Worm (Caenorhabditis elegans) whole organism, young adult: ENCODE measurements around the gene F02D8.1.

Experiments used
- B0336.3 ChIP-seq: fragments of 200-800 bp; sonication (Bioruptor generic); IDR thresholded peaks from 2 replicates; pipeline ENCODE4 v1.3.6; 2022; ENCODE audit warnings: missing genetic modification characterization, missing compliant biosample characterization
- D2030.7 ChIP-seq: fragments of 200-800 bp; sonication (Bioruptor generic); IDR thresholded peaks from 2 replicates; pipeline ENCODE4 v1.3.6; 2022; ENCODE audit warnings: missing genetic modification reagents, missing genetic modification characterization, missing compliant biosample characterization
- F33H1.4 ChIP-seq: fragments of 200-800 bp; sonication (Bioruptor generic); IDR thresholded peaks from 2 replicates; pipeline ENCODE4 v1.3.6; 2022; ENCODE audit warnings: missing genetic modification reagents, missing genetic modification characterization, missing compliant biosample characterization
- F39B2.1 ChIP-seq: fragments of 200-800 bp; sonication (Bioruptor generic); IDR thresholded peaks from 2 replicates; pipeline ENCODE4 v1.3.6; 2022; ENCODE audit warnings: missing genetic modification reagents, missing genetic modification characterization, missing compliant biosample characterization
- F49E8.2 ChIP-seq: sonication (generic microtip); optimal IDR thresholded peaks from 3 replicates; lab custom pipeline; 2017; ENCODE audit warnings: missing genetic modification characterization, mild to moderate bottlenecking, missing compliant biosample characterization, antibody characterized with exemption, moderate library complexity; ENCODE audit not compliant: insufficient read depth
- F57A8.1 ChIP-seq: fragments of 200-800 bp; sonication (Bioruptor generic); optimal IDR thresholded peaks from 2 replicates; lab custom pipeline; 2018; ENCODE audit warnings: mild to moderate bottlenecking, missing genetic modification characterization, moderate library complexity, missing compliant biosample characterization
- Y53F4B.3 ChIP-seq: fragments of 200-800 bp; sonication (Bioruptor generic); IDR thresholded peaks from 2 replicates; pipeline ENCODE4 v1.3.6; 2022; ENCODE audit warnings: missing genetic modification reagents, missing genetic modification characterization, missing compliant biosample characterization
- Y79H2A.3 ChIP-seq: fragments of 200-800 bp; sonication (Bioruptor generic); conservative IDR thresholded peaks from 2 replicates; pipeline ENCODE4 v1.3.6; 2022; ENCODE audit warnings: missing genetic modification reagents, missing genetic modification characterization, missing compliant biosample characterization
- Y95B8A.8 ChIP-seq: fragments of 200-800 bp; sonication (Bioruptor generic); IDR thresholded peaks from 2 replicates; pipeline ENCODE4 v1.3.6; 2022; ENCODE audit warnings: missing genetic modification reagents, missing genetic modification characterization, missing compliant biosample characterization
- attf-3 ChIP-seq: fragments of 200-800 bp; sonication (Bioruptor generic); conservative IDR thresholded peaks from 2 replicates; pipeline ENCODE4 v1.3.6; 2022; ENCODE audit warnings: missing genetic modification reagents, missing genetic modification characterization, missing compliant biosample characterization
- attf-6 ChIP-seq: fragments of 200-800 bp; sonication (Bioruptor generic); IDR thresholded peaks from 2 replicates; pipeline ENCODE4 v1.3.6; 2022; ENCODE audit warnings: missing genetic modification reagents, missing genetic modification characterization, missing compliant biosample characterization
- ceh-100 ChIP-seq: fragments of 200-800 bp; sonication (Bioruptor generic); IDR thresholded peaks from 2 replicates; pipeline ENCODE4 v1.3.6; 2022; ENCODE audit warnings: missing genetic modification reagents, missing genetic modification characterization, missing compliant biosample characterization
- ceh-58 ChIP-seq: fragments of 200-800 bp; sonication (Bioruptor generic); IDR thresholded peaks from 2 replicates; pipeline ENCODE4 v1.3.6; 2022; ENCODE audit warnings: missing genetic modification characterization, missing compliant biosample characterization
- ceh-79 ChIP-seq: sonication (generic microtip); optimal IDR thresholded peaks from 2 replicates; lab custom pipeline; 2017; ENCODE audit warnings: mild to moderate bottlenecking, missing genetic modification characterization, missing compliant biosample characterization
- ceh-91 ChIP-seq: fragments of 200-800 bp; sonication (Bioruptor generic); IDR thresholded peaks from 2 replicates; pipeline ENCODE4 v1.3.6; 2022; ENCODE audit warnings: missing genetic modification reagents, missing genetic modification characterization, missing compliant biosample characterization
- chd-7 ChIP-seq: sonication (generic microtip); optimal IDR thresholded peaks from 2 replicates; lab custom pipeline; 2016; ENCODE audit warnings: mild to moderate bottlenecking, missing genetic modification characterization, moderate library complexity, missing compliant biosample characterization
- dox-1 ChIP-seq: fragments of 200-800 bp; sonication (Bioruptor generic); IDR thresholded peaks from 2 replicates; pipeline ENCODE4 v1.3.6; 2022; ENCODE audit warnings: missing genetic modification reagents, missing genetic modification characterization, missing compliant biosample characterization
- dpl-1 ChIP-seq: fragments of 150-350 bp; optimal IDR thresholded peaks from 2 replicates; lab custom pipeline; 2014; ENCODE audit warnings: missing biosample characterization, missing genetic modification reagents, missing genetic modification characterization
- efl-1 ChIP-seq: fragments of 150-350 bp; optimal IDR thresholded peaks from 2 replicates; lab custom pipeline; 2014; ENCODE audit warnings: missing biosample characterization, missing genetic modification reagents, missing genetic modification characterization
- ekl-4 ChIP-seq: fragments of 200-800 bp; sonication (Bioruptor generic); IDR thresholded peaks from 2 replicates; pipeline ENCODE4 v1.3.6; 2022; ENCODE audit warnings: missing genetic modification reagents, missing genetic modification characterization, missing compliant biosample characterization
- gei-17 ChIP-seq: fragments of 200-800 bp; sonication (Bioruptor generic); optimal IDR thresholded peaks from 2 replicates; lab custom pipeline; 2018; ENCODE audit warnings: mild to moderate bottlenecking, missing genetic modification characterization, missing compliant biosample characterization
- hlh-26 ChIP-seq: fragments of 200-800 bp; sonication (Bioruptor generic); conservative IDR thresholded peaks from 2 replicates; pipeline ENCODE4 v1.3.6; 2022; ENCODE audit warnings: missing genetic modification reagents, missing genetic modification characterization, missing compliant biosample characterization
- hmg-1.2 ChIP-seq: fragments of 200-800 bp; sonication (Bioruptor generic); IDR thresholded peaks from 2 replicates; pipeline ENCODE4 v1.3.6; 2022; ENCODE audit warnings: missing genetic modification reagents, missing genetic modification characterization, missing compliant biosample characterization
- hsf-1 ChIP-seq: fragments of 200-800 bp; sonication (Bioruptor generic); IDR thresholded peaks from 2 replicates; pipeline ENCODE4 v1.3.6; 2022; ENCODE audit warnings: missing genetic modification reagents, missing genetic modification characterization, missing compliant biosample characterization
- lin-40 ChIP-seq: sonication (generic microtip); optimal IDR thresholded peaks from 2 replicates; lab custom pipeline; 2016; ENCODE audit warnings: missing genetic modification characterization, mild to moderate bottlenecking, missing compliant biosample characterization, missing genotype, missing genetic modification reagents
- lin-54 ChIP-seq: fragments of 200-800 bp; sonication (Bioruptor generic); optimal IDR thresholded peaks from 2 replicates; lab custom pipeline; 2018; ENCODE audit warnings: mild to moderate bottlenecking, missing genetic modification characterization, missing compliant biosample characterization
- lsl-1 ChIP-seq: fragments of 200-800 bp; sonication (Bioruptor generic); optimal IDR thresholded peaks from 2 replicates; lab custom pipeline; 2018; ENCODE audit warnings: mild to moderate bottlenecking, missing genetic modification characterization, moderate library complexity, missing compliant biosample characterization
- madf-6 ChIP-seq: fragments of 200-800 bp; sonication (Bioruptor generic); IDR thresholded peaks from 2 replicates; pipeline ENCODE4 v1.3.6; 2022; ENCODE audit warnings: missing genetic modification reagents, missing genetic modification characterization, missing compliant biosample characterization
- madf-8 ChIP-seq: fragments of 200-800 bp; sonication (Bioruptor generic); conservative IDR thresholded peaks from 2 replicates; pipeline ENCODE4 v1.3.6; 2022; ENCODE audit warnings: missing genetic modification reagents, missing genetic modification characterization, missing compliant biosample characterization
- mel-28 ChIP-seq: sonication (generic microtip); optimal IDR thresholded peaks from 2 replicates; lab custom pipeline; 2016; ENCODE audit warnings: borderline replicate concordance, mild to moderate bottlenecking, missing genetic modification characterization, missing compliant biosample characterization
- nfya-1 ChIP-seq: sonication (generic microtip); optimal IDR thresholded peaks from 2 replicates; lab custom pipeline; 2017; ENCODE audit warnings: antibody characterized with exemption, missing compliant biosample characterization, missing genetic modification characterization, borderline replicate concordance; ENCODE audit not compliant: insufficient read depth
- nhr-80 ChIP-seq: sonication (generic microtip); optimal IDR thresholded peaks from 2 replicates; lab custom pipeline; 2016; ENCODE audit warnings: missing genetic modification characterization, missing compliant biosample characterization
- pbrm-1 ChIP-seq: fragments of 200-800 bp; sonication (Bioruptor generic); IDR thresholded peaks from 2 replicates; pipeline ENCODE4 v1.3.6; 2022; ENCODE audit warnings: missing genetic modification reagents, missing genetic modification characterization, missing compliant biosample characterization
- rcor-1 ChIP-seq: fragments of 200-800 bp; sonication (Bioruptor generic); IDR thresholded peaks from 2 replicates; pipeline ENCODE4 v1.3.6; 2022; ENCODE audit warnings: missing genetic modification reagents, missing genetic modification characterization, missing compliant biosample characterization
- repo-1 ChIP-seq: sonication (generic microtip); optimal IDR thresholded peaks from 2 replicates; lab custom pipeline; 2017; ENCODE audit warnings: mild to moderate bottlenecking, missing genetic modification characterization, missing compliant biosample characterization
- sdz-38 ChIP-seq: sonication (generic microtip); optimal IDR thresholded peaks from 2 replicates; lab custom pipeline; 2016; ENCODE audit warnings: missing genotype, missing genetic modification characterization, missing compliant biosample characterization
- sea-2 ChIP-seq: fragments of 200-800 bp; sonication (Bioruptor generic); IDR thresholded peaks from 2 replicates; pipeline ENCODE4 v1.3.6; 2022; ENCODE audit warnings: missing genetic modification characterization, missing compliant biosample characterization
- snpc-3.4 ChIP-seq: sonication (generic microtip); optimal IDR thresholded peaks from 2 replicates; lab custom pipeline; 2017; ENCODE audit warnings: missing genetic modification characterization, mild to moderate bottlenecking, missing compliant biosample characterization, antibody characterized with exemption, moderate library complexity, missing genotype, missing genetic modification reagents
- snpc-4 ChIP-seq, 5 experiments: fragments of 150-350 bp in 1 of 5; sonication (generic microtip) in 4 of 5; optimal IDR thresholded peaks; 2 replicates each; lab custom pipeline; 2014 to 2018; ENCODE audit warnings: missing genetic modification characterization in 5 of 5, missing biosample characterization in 3 of 5, antibody characterized with exemption in 2 of 5, mild to moderate bottlenecking in 2 of 5, missing compliant biosample characterization in 2 of 5, missing genotype in 2 of 5, moderate library complexity in 2 of 5, missing genetic modification reagents in 1 of 5
- somi-1 ChIP-seq: fragments of 200-800 bp; sonication (Bioruptor generic); optimal IDR thresholded peaks from 2 replicates; lab custom pipeline; 2018; ENCODE audit warnings: mild to moderate bottlenecking, missing genetic modification characterization, missing compliant biosample characterization
- tlf-1 ChIP-seq: fragments of 200-800 bp; sonication (Bioruptor generic); optimal IDR thresholded peaks from 2 replicates; lab custom pipeline; 2018; ENCODE audit warnings: mild to moderate bottlenecking, missing genetic modification characterization, missing compliant biosample characterization
- unc-130 ChIP-seq: sonication (generic microtip); optimal IDR thresholded peaks from 2 replicates; lab custom pipeline; 2016; ENCODE audit warnings: missing genetic modification reagents, missing genetic modification characterization, missing compliant biosample characterization
- zim-3 ChIP-seq: sonication (generic microtip); optimal IDR thresholded peaks from 2 replicates; lab custom pipeline; 2017; ENCODE audit warnings: mild to moderate bottlenecking, missing genetic modification characterization, moderate library complexity, missing compliant biosample characterization
- ztf-25 ChIP-seq: fragments of 200-800 bp; sonication (Bioruptor generic); IDR thresholded peaks from 2 replicates; pipeline ENCODE4 v1.3.6; 2022; ENCODE audit warnings: missing genetic modification reagents, missing genetic modification characterization, missing compliant biosample characterization

The F02D8.1 gene

DNA sequence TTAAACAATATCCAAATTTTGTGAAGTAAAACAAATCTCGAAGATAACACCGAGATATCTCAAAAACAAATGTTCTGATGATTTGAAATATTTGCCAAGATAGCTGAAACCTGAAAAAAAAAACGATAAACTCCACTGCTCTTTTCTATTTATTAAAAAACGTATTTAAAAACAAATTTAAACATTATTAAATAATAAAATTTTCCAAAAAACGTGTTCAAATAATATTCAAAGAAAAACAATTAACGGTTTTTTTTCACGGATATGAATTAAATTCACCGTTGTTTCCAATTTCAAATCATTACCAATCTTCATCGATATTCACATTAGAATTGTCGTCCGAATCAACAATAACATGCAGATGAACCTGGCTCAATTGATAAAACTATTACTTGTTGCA lies 17.7 kb upstream of the F02D8.1 start, which contains the start of gene irld-14:
Gene irld-14, plus strand, starts transcription at position 301 of the 400 bp plus-strand sequence.
- no peak for TF ChIP-seq ceh-79
- TF ChIP-seq repo-1 = no peak
- TF ChIP-seq somi-1 (GFP tag; lab: Kevin White, UChicago) = no peak
- TF ChIP-seq F39B2.1 (GFP tag; lab: Robert Waterston, UW) = no peak
- TF ChIP-seq hlh-26 (GFP tag; lab: Robert Waterston, UW) = no peak
- no peak for TF ChIP-seq nfya-1 (tag; lab: Kevin White, UChicago)
- no peak for TF ChIP-seq chd-7 (tag; lab: Kevin White, UChicago)
- TF ChIP-seq B0336.3 (GFP tag; lab: Robert Waterston, UW) = no peak

DNA sequence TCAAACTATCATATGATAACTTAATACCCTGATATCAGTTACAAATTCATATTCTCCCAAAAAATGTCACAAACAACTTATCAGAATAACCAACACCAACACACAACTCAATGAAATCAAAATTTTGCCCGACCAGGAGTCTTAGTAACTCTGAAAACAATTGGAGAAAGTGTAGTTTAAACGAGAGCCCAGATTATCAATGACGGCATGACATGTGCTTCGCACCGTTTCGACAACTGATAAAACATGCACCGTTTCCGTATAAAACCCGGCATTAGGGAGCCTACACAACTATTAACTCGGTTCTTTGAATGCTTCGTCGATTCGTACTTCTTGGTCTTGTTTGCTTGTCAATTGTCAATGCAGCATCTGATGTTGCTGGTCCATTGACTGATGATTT lies 15.1 kb upstream of the F02D8.1 start, which contains the start of gene fil-1:
Gene fil-1, plus strand, starts transcription at position 219 of the 400 bp plus-strand sequence.
- TF ChIP-seq lsl-1 (GFP tag; lab: Kevin White, UChicago) = no peak
- peak; percentile 22 for TF ChIP-seq nhr-80

DNA sequence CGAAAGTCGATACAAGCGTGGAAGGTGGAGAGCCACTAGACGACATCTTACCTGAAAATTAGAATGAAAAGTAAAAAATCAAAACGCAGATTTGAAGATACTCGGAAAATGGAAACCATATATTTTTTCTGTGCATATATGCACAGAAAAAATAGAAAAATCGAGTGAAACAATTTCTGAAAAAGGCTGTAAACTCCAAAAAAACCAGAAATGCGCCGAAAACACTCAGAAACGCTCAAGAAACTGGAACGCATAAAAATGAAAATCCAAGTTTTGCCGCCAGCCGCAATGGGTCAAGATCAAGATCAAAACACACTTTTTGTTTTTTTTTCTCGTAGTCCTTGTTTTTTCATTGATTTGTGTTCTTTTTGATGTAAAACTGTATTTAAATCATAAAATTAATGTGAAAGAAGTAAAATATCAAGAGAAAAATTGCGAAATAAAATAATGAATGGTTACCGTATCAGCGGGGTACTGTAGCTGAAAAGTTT lies 14.2 kb upstream of the F02D8.1 start, which contains the start of gene T01C3.3:
Gene T01C3.3, minus strand, starts transcription at position 51 of the 491 bp plus-strand sequence.
- TF ChIP-seq gei-17 (GFP tag; lab: Kevin White, UChicago) (no peak), madf-6 (GFP tag; lab: Robert Waterston, UW) (peak; percentile 96), F39B2.1 (GFP tag; lab: Robert Waterston, UW) (no peak), dpl-1 (GFP tag; lab: Kevin White, UChicago) (peak; percentile 93), F57A8.1 (GFP tag; lab: Kevin White, UChicago) (no peak), D2030.7 (GFP tag; lab: Robert Waterston, UW) (peak; percentile 89), snpc-3.4 (peak; percentile 72), sea-2 (GFP tag; lab: Robert Waterston, UW) (no peak), ceh-91 (peak; percentile 92), sdz-38 (no peak), attf-3 (GFP tag; lab: Robert Waterston, UW) (peak; percentile 60), F33H1.4 (peak; percentile 78), ekl-4 (0 out of 2 replicates have a peak, but pooled peaks have one; percentile 33), Y79H2A.3 (GFP tag; lab: Robert Waterston, UW) (no peak), lin-54 (GFP tag; lab: Kevin White, UChicago) (peak; percentile 52), dox-1 (GFP tag; lab: Robert Waterston, UW) (peak; percentile 57), mel-28 (no peak), ceh-58 (GFP tag; lab: Robert Waterston, UW) (no peak), hsf-1 (GFP tag; lab: Robert Waterston, UW) (peak; percentile 86), zim-3 (no peak), lsl-1 (GFP tag; lab: Kevin White, UChicago) (peak; percentile 91), hmg-1.2 (GFP tag; lab: Robert Waterston, UW) (peak; percentile 52), lin-40 (tag; lab: Kevin White, UChicago) (no peak), ceh-100 (GFP tag; lab: Robert Waterston, UW) (0 out of 2 replicates have a peak, but pooled peaks have one; percentile 32), Y53F4B.3 (GFP tag; lab: Robert Waterston, UW) (no peak), tlf-1 (GFP tag; lab: Kevin White, UChicago) (peak; percentile 54), rcor-1 (GFP tag; lab: Robert Waterston, UW) (peak; percentile 56), pbrm-1 (GFP tag; lab: Robert Waterston, UW) (0 out of 2 replicates have a peak, but pooled peaks have one; percentile 35), madf-8 (peak; percentile 92), efl-1 (GFP tag; lab: Kevin White, UChicago) (peak; percentile 98), attf-6 (GFP tag; lab: Robert Waterston, UW) (no peak), F49E8.2 (tag; lab: Kevin White, UChicago) (peak; percentile 42), snpc-4 (GFP tag; optimal IDR thresholded peaks at IDR 0.05; lab: Kevin White, UChicago) (peak; percentile 22), snpc-4 (tag; optimal IDR thresholded peaks at IDR 0.05; lab: Kevin White, UChicago) (peak in 1 of 4 experiments; percentile 10), unc-130 (peak; percentile 17), ztf-25 (GFP tag; lab: Robert Waterston, UW) (0 out of 2 replicates have a peak, but pooled peaks have one; percentile 24), Y95B8A.8 (peak; percentile 51; the same call in 1 of the 2 replicates)
